Fruit fly (Drosophila melanogaster) whole organism, embryonic: ENCODE data around the gene CG8372.

Source experiments
- C15 ChIP-seq: fragments of 200-800 bp; sonication (Bioruptor generic); IDR thresholded peaks from 3 replicates; pipeline ENCODE4 v1.3.6; 2022; ENCODE audit warnings: missing biosample characterization, missing genetic modification characterization
- CG11504 ChIP-seq: fragments of 200-800 bp; sonication (Bioruptor generic); optimal IDR thresholded peaks from 3 replicates; lab custom pipeline; 2019; ENCODE audit warnings: missing biosample characterization, mild to moderate bottlenecking, missing genetic modification characterization, moderate library complexity
- CG12071 ChIP-seq: fragments of 200-800 bp; sonication (Bioruptor generic); optimal IDR thresholded peaks from 3 replicates; lab custom pipeline; 2018; ENCODE audit warnings: missing biosample characterization, mild to moderate bottlenecking, missing genetic modification characterization
- CG12155 ChIP-seq: fragments of 200-800 bp; sonication (Bioruptor generic); optimal IDR thresholded peaks from 3 replicates; lab custom pipeline; 2016; ENCODE audit warnings: missing biosample characterization, missing genetic modification characterization
- CG1233 ChIP-seq: fragments of 200-800 bp; sonication (Bioruptor generic); optimal IDR thresholded peaks from 4 replicates; lab custom pipeline; 2018; ENCODE audit warnings: missing biosample characterization, mild to moderate bottlenecking, missing genetic modification characterization
- CG15601 ChIP-seq: fragments of 200-800 bp; sonication (Bioruptor generic); optimal IDR thresholded peaks from 3 replicates; lab custom pipeline; 2019; ENCODE audit warnings: missing biosample characterization, mild to moderate bottlenecking, missing genetic modification characterization, moderate library complexity
- CG16863 ChIP-seq: fragments of 200-800 bp; sonication (Bioruptor generic); optimal IDR thresholded peaks from 3 replicates; lab custom pipeline; 2016; ENCODE audit warnings: missing biosample characterization, missing genetic modification characterization
- CG17385 ChIP-seq: fragments of 200-800 bp; sonication (Bioruptor generic); optimal IDR thresholded peaks from 3 replicates; lab custom pipeline; 2018; ENCODE audit warnings: missing biosample characterization, mild to moderate bottlenecking, missing genetic modification characterization
- CG17912 ChIP-seq: fragments of 200-800 bp; sonication (Bioruptor generic); optimal IDR thresholded peaks from 2 replicates; lab custom pipeline; 2018; ENCODE audit warnings: missing biosample characterization, mild to moderate bottlenecking, missing genetic modification characterization
- CG2712 ChIP-seq: fragments of 200-800 bp; optimal IDR thresholded peaks from 3 replicates; lab custom pipeline; 2019; ENCODE audit warnings: missing biosample characterization, mild to moderate bottlenecking, missing genetic modification characterization, moderate library complexity
- CG30020 ChIP-seq: fragments of 200-800 bp; optimal IDR thresholded peaks from 2 replicates; lab custom pipeline; 2019; ENCODE audit warnings: missing biosample characterization, mild to moderate bottlenecking, missing genetic modification characterization, moderate library complexity
- CG31388 ChIP-seq: fragments of 200-800 bp; sonication (Bioruptor generic); optimal IDR thresholded peaks from 2 replicates; lab custom pipeline; 2016; ENCODE audit warnings: missing biosample characterization, missing genetic modification characterization
- CG7271 ChIP-seq: fragments of 200-800 bp; sonication (Bioruptor generic); optimal IDR thresholded peaks from 2 replicates; lab custom pipeline; 2018; ENCODE audit warnings: missing biosample characterization, mild to moderate bottlenecking, missing genetic modification characterization, moderate library complexity
- CG7987 ChIP-seq: fragments of 200-800 bp; sonication (Bioruptor generic); optimal IDR thresholded peaks from 2 replicates; lab custom pipeline; 2018; ENCODE audit warnings: missing biosample characterization, mild to moderate bottlenecking, missing genetic modification characterization, moderate library complexity
- CG8765 ChIP-seq: fragments of 200-800 bp; sonication (Bioruptor generic); IDR thresholded peaks from 2 replicates; pipeline ENCODE4 v1.3.6; 2022; ENCODE audit warnings: missing biosample characterization, missing genetic modification characterization
- CG9437 ChIP-seq: fragments of 200-800 bp; sonication (Bioruptor generic); optimal IDR thresholded peaks from 2 replicates; lab custom pipeline; 2018; ENCODE audit warnings: missing biosample characterization, mild to moderate bottlenecking, missing genetic modification characterization
- CkIIα-i1 ChIP-seq: fragments of 200-800 bp; sonication (Bioruptor generic); IDR thresholded peaks from 2 replicates; pipeline ENCODE4 v1.3.6; 2022; ENCODE audit warnings: missing biosample characterization, missing genetic modification characterization
- CrebB ChIP-seq: fragments of 200-800 bp; sonication (Bioruptor generic); optimal IDR thresholded peaks from 3 replicates; lab custom pipeline; 2018; ENCODE audit warnings: missing biosample characterization, mild to moderate bottlenecking, missing genetic modification characterization
- Drgx ChIP-seq: fragments of 200-800 bp; sonication (Bioruptor generic); IDR thresholded peaks from 2 replicates; pipeline ENCODE4 v1.3.6; 2022; ENCODE audit warnings: missing biosample characterization, missing genetic modification characterization
- ERR ChIP-seq: fragments of 200-800 bp; sonication (Bioruptor generic); optimal IDR thresholded peaks from 2 replicates; lab custom pipeline; 2016; ENCODE audit warnings: missing biosample characterization, missing genetic modification characterization
- Fer1 ChIP-seq: fragments of 200-800 bp; sonication (Bioruptor generic); optimal IDR thresholded peaks from 2 replicates; lab custom pipeline; 2017; ENCODE audit warnings: missing biosample characterization, mild to moderate bottlenecking, missing genetic modification characterization
- Gug ChIP-seq: fragments of 200-800 bp; sonication (Bioruptor generic); IDR thresholded peaks from 4 replicates; pipeline ENCODE4 v1.3.6; 2022; ENCODE audit warnings: missing biosample characterization, missing genetic modification characterization
- HLHmδ ChIP-seq: fragments of 200-800 bp; sonication (Bioruptor generic); optimal IDR thresholded peaks from 2 replicates; lab custom pipeline; 2018; ENCODE audit warnings: missing biosample characterization, mild to moderate bottlenecking, missing genetic modification characterization, moderate library complexity
- Hand ChIP-seq: fragments of 200-800 bp; sonication (Bioruptor generic); optimal IDR thresholded peaks from 2 replicates; lab custom pipeline; 2017; ENCODE audit warnings: mild to moderate bottlenecking, missing biosample characterization, missing genetic modification reagents, missing genetic modification characterization
- Vsx1 ChIP-seq: fragments of 200-800 bp; sonication (Bioruptor generic); optimal IDR thresholded peaks from 2 replicates; lab custom pipeline; 2017; ENCODE audit warnings: missing biosample characterization, mild to moderate bottlenecking, missing genetic modification characterization, missing genetic modification reagents
- bab2 ChIP-seq: fragments of 200-800 bp; sonication (Bioruptor generic); optimal IDR thresholded peaks from 2 replicates; lab custom pipeline; 2016; ENCODE audit warnings: missing biosample characterization, missing genetic modification characterization
- bcd ChIP-seq: fragments of 200-800 bp; sonication (Bioruptor generic); optimal IDR thresholded peaks from 2 replicates; lab custom pipeline; 2017; ENCODE audit warnings: missing biosample characterization, mild to moderate bottlenecking, missing genetic modification characterization
- cg ChIP-seq: fragments of 200-800 bp; sonication (Bioruptor generic); optimal IDR thresholded peaks from 3 replicates; lab custom pipeline; 2019; ENCODE audit warnings: missing biosample characterization, mild to moderate bottlenecking, missing genetic modification characterization, moderate library complexity
- chinmo ChIP-seq: fragments of 200-800 bp; sonication (Bioruptor generic); IDR thresholded peaks from 4 replicates; pipeline ENCODE4 v1.3.6; 2022; ENCODE audit warnings: missing biosample characterization, missing genetic modification characterization; ENCODE audit not compliant: partially characterized antibody
- chn ChIP-seq: fragments of 200-800 bp; sonication (Bioruptor generic); optimal IDR thresholded peaks from 2 replicates; lab custom pipeline; 2016; ENCODE audit warnings: missing biosample characterization, missing genetic modification characterization
- dmrt11E ChIP-seq: fragments of 200-800 bp; sonication (Bioruptor generic); optimal IDR thresholded peaks from 3 replicates; lab custom pipeline; 2018; ENCODE audit warnings: missing biosample characterization, mild to moderate bottlenecking, missing genetic modification characterization, moderate library complexity
- eyg ChIP-seq: fragments of 200-800 bp; sonication (Bioruptor generic); optimal IDR thresholded peaks from 3 replicates; lab custom pipeline; 2016; ENCODE audit warnings: missing biosample characterization, missing genetic modification characterization
- fd3F ChIP-seq: fragments of 200-800 bp; sonication (Bioruptor generic); optimal IDR thresholded peaks from 2 replicates; lab custom pipeline; 2018; ENCODE audit warnings: missing biosample characterization, mild to moderate bottlenecking, missing genetic modification characterization, moderate library complexity
- grn ChIP-seq: fragments of 200-800 bp; sonication (Bioruptor generic); optimal IDR thresholded peaks from 3 replicates; lab custom pipeline; 2017; ENCODE audit warnings: missing biosample characterization, missing genetic modification characterization
- gro ChIP-seq: fragments of 200-800 bp; sonication (Bioruptor generic); optimal IDR thresholded peaks from 2 replicates; lab custom pipeline; 2016; ENCODE audit warnings: missing biosample characterization, missing genetic modification characterization
- gsb-n ChIP-seq: fragments of 200-800 bp; sonication (Bioruptor generic); optimal IDR thresholded peaks from 3 replicates; lab custom pipeline; 2018; ENCODE audit warnings: missing biosample characterization, mild to moderate bottlenecking, missing genetic modification characterization
- jing ChIP-seq: fragments of 200-800 bp; sonication (Bioruptor generic); optimal IDR thresholded peaks from 2 replicates; lab custom pipeline; 2018; ENCODE audit warnings: missing biosample characterization, mild to moderate bottlenecking, missing genetic modification characterization
- kay ChIP-seq: fragments of 200-800 bp; sonication (Bioruptor generic); optimal IDR thresholded peaks from 2 replicates; lab custom pipeline; 2016; ENCODE audit warnings: missing biosample characterization, missing genetic modification characterization
- lola ChIP-seq, 3 experiments: fragments of >200 bp in 2 of 3; fragments of 200-800 bp in 1 of 3; sonication (Bioruptor generic) in 1 of 3; optimal IDR thresholded peaks; 2 replicates each; lab custom pipeline; 2017 to 2019; ENCODE audit warnings: missing biosample characterization in 3 of 3, missing genetic modification characterization in 3 of 3, mild to moderate bottlenecking in 1 of 3, moderate library complexity in 1 of 3
- mirr ChIP-seq: fragments of 200-800 bp; sonication (Bioruptor generic); optimal IDR thresholded peaks from 3 replicates; lab custom pipeline; 2018; ENCODE audit warnings: missing biosample characterization, mild to moderate bottlenecking, missing genetic modification characterization
- oc ChIP-seq: fragments of 200-800 bp; sonication (Bioruptor generic); optimal IDR thresholded peaks from 2 replicates; lab custom pipeline; 2018; ENCODE audit warnings: missing biosample characterization, mild to moderate bottlenecking, missing genetic modification characterization, moderate library complexity
- onecut ChIP-seq: fragments of 200-800 bp; sonication (Bioruptor generic); IDR thresholded peaks from 2 replicates; pipeline ENCODE4 v1.3.6; 2022; ENCODE audit warnings: missing biosample characterization, missing genetic modification characterization
- pros ChIP-seq: fragments of 200-800 bp; sonication (Bioruptor generic); optimal IDR thresholded peaks from 3 replicates; lab custom pipeline; 2019; ENCODE audit warnings: missing biosample characterization, mild to moderate bottlenecking, missing genetic modification characterization, moderate library complexity
- rib ChIP-seq: fragments of 200-800 bp; sonication (Bioruptor generic); IDR thresholded peaks from 2 replicates; pipeline ENCODE4 v1.3.6; 2022; ENCODE audit warnings: missing biosample characterization, missing genetic modification characterization
- scrt ChIP-seq: fragments of 200-800 bp; sonication (Bioruptor generic); optimal IDR thresholded peaks from 2 replicates; lab custom pipeline; 2018; ENCODE audit warnings: missing biosample characterization, mild to moderate bottlenecking, missing genetic modification characterization, moderate library complexity
- sisA ChIP-seq: fragments of 200-800 bp; sonication (Bioruptor generic); IDR thresholded peaks from 2 replicates; pipeline ENCODE4 v1.3.6; 2022; ENCODE audit warnings: missing biosample characterization, missing genetic modification characterization
- sqz ChIP-seq: fragments of 200-800 bp; sonication (Bioruptor generic); optimal IDR thresholded peaks from 3 replicates; lab custom pipeline; 2018; ENCODE audit warnings: missing biosample characterization, mild to moderate bottlenecking, missing genetic modification characterization
- trem ChIP-seq: fragments of 200-800 bp; optimal IDR thresholded peaks from 3 replicates; lab custom pipeline; 2019; ENCODE audit warnings: missing biosample characterization, mild to moderate bottlenecking, missing genetic modification characterization, moderate library complexity
- tup ChIP-seq: fragments of 200-800 bp; sonication (Bioruptor generic); optimal IDR thresholded peaks from 2 replicates; lab custom pipeline; 2016; ENCODE audit warnings: missing biosample characterization, mild to moderate bottlenecking, missing genetic modification characterization, moderate library complexity
- tx ChIP-seq: fragments of 200-800 bp; sonication (Bioruptor generic); optimal IDR thresholded peaks from 2 replicates; lab custom pipeline; 2016; ENCODE audit warnings: missing biosample characterization, missing genetic modification characterization
- vfl ChIP-seq: fragments of 200-800 bp; sonication (Bioruptor generic); optimal IDR thresholded peaks from 2 replicates; lab custom pipeline; 2016; ENCODE audit warnings: missing biosample characterization, missing genetic modification characterization

The CG8372 gene

dm6 chr2L:8239712-8240245 is 27.1 kb upstream of the CG8372 start, which contains the start of gene Pvr (continued):
- TF ChIP-seq lola (GFP tag; optimal IDR thresholded peaks at IDR 0.05; lab: Kevin White, UChicago) (peak in 1 of 3 experiments; percentile 22), Hand (no peak), fd3F (no peak), rib (GFP tag; lab: Robert Waterston, UW) (no peak), mirr (GFP tag; lab: Kevin White, UChicago) (no peak), CG8765 (GFP tag; lab: Robert Waterston, UW) (no peak), CG17912 (GFP tag; lab: Kevin White, UChicago) (no peak), eyg (GFP tag; lab: Kevin White, UChicago) (no peak), bcd (GFP tag; lab: Kevin White, UChicago) (peak; percentile 1), gro (GFP tag; lab: Kevin White, UChicago) (no peak), CG7987 (no peak), Gug (GFP tag; lab: Robert Waterston, UW) (no peak; the same call in 3 of the 4 replicates), CG7271 (tag; lab: Kevin White, UChicago) (no peak), vfl (GFP tag; lab: Kevin White, UChicago) (no peak), CG11504 (tag; lab: Kevin White, UChicago) (no peak), onecut (no peak), sisA (GFP tag; lab: Robert Waterston, UW) (no peak), CG2712 (tag; lab: Kevin White, UChicago) (no peak), chn (GFP tag; lab: Kevin White, UChicago) (no peak), CG16863 (no peak), CG17385 (peak; percentile 11), CkIIα-i1 (GFP tag; lab: Robert Waterston, UW) (no peak), CrebB (tag; lab: Kevin White, UChicago) (no peak), CG1233 (GFP tag; lab: Kevin White, UChicago) (no peak), tup (GFP tag; lab: Kevin White, UChicago) (no peak), Drgx (GFP tag; lab: Robert Waterston, UW) (no peak), CG12155 (GFP tag; lab: Kevin White, UChicago) (no peak), dmrt11E (tag; lab: Kevin White, UChicago) (no peak), CG30020 (tag; lab: Kevin White, UChicago) (no peak), trem (tag; lab: Kevin White, UChicago) (peak; percentile 67), Vsx1 (GFP tag; lab: Kevin White, UChicago) (no peak), cg (no peak), CG31388 (no peak), scrt (GFP tag; lab: Kevin White, UChicago) (no peak), pros (GFP tag; lab: Kevin White, UChicago) (no peak), sqz (GFP tag; lab: Kevin White, UChicago) (no peak), C15 (GFP tag; lab: Robert Waterston, UW) (no peak), grn (GFP tag; lab: Kevin White, UChicago) (peak; percentile 11), CG12071 (GFP tag; lab: Kevin White, UChicago) (no peak), chinmo (GFP tag; lab: Robert Waterston, UW) (peak; percentile 94), bab2 (GFP tag; lab: Kevin White, UChicago) (no peak), gsb-n (tag; lab: Kevin White, UChicago) (no peak), HLHmδ (GFP tag; lab: Kevin White, UChicago) (peak; percentile 19), tx (GFP tag; lab: Kevin White, UChicago) (no peak), CG9437 (peak; percentile 50), kay (GFP tag; lab: Kevin White, UChicago) (no peak), jing (GFP tag; lab: Kevin White, UChicago) (no peak), oc (tag; lab: Kevin White, UChicago) (no peak), Fer1 (GFP tag; lab: Kevin White, UChicago) (no peak), ERR (GFP tag; lab: Kevin White, UChicago) (no peak), CG15601 (peak; percentile 80)
